Worm (Caenorhabditis elegans): ENCODE measurements around the gene VC5.2.

Gene VC5.2

ce11 chrV:7120168-7120567 is 34.4 kb downstream of the VC5.2 start, which contains the start of gene srx-34:
TSS of gene srx-34 (minus strand) at chrV:7120268.
- TF ChIP-seq blmp-1 (tag; optimal IDR thresholded peaks at IDR 0.05) (no peak), mls-2 (tag; optimal IDR thresholded peaks at IDR 0.05) (no peak), flh-1 (GFP tag; optimal IDR thresholded peaks at IDR 0.05) (no peak), snpc-4 (tag; optimal IDR thresholded peaks at IDR 0.05) (no peak), nhr-76 (tag; optimal IDR thresholded peaks at IDR 0.05) (no peak), unc-120 (tag; optimal IDR thresholded peaks at IDR 0.05; ENCODE audit: poor library complexity, severe bottlenecking) (no peak), ztf-11 (tag; optimal IDR thresholded peaks at IDR 0.05) (no peak)

- TF ChIP-seq mls-2 (tag; optimal IDR thresholded peaks at IDR 0.05), result no peak
- no peak for TF ChIP-seq hlh-1 (tag; optimal IDR thresholded peaks at IDR 0.05)
- no peak for TF ChIP-seq elt-1 (tag; optimal IDR thresholded peaks at IDR 0.05; ENCODE audit: borderline replicate concordance, insufficient read depth)
- TF ChIP-seq cnd-1 (tag; optimal IDR thresholded peaks at IDR 0.05), result no peak
- TF ChIP-seq lin-13 (tag; optimal IDR thresholded peaks at IDR 0.05), result no peak
- no peak for TF ChIP-seq nhr-12 (tag; optimal IDR thresholded peaks at IDR 0.05)
- no peak for TF ChIP-seq ceh-43 (GFP tag; optimal IDR thresholded peaks at IDR 0.05)
- no peak for TF ChIP-seq snpc-4 (tag; optimal IDR thresholded peaks at IDR 0.05)
- no peak for TF ChIP-seq ztf-11 (tag; optimal IDR thresholded peaks at IDR 0.05)
- no peak for TF ChIP-seq lsy-2 (tag; optimal IDR thresholded peaks at IDR 0.05)
- TF ChIP-seq pha-4 (tag; optimal IDR thresholded peaks at IDR 0.05), result no peak
- TF ChIP-seq unc-62 (GFP tag; optimal IDR thresholded peaks at IDR 0.05), result no peak
- no peak for TF ChIP-seq flh-1 (GFP tag; optimal IDR thresholded peaks at IDR 0.05)
- no peak for TF ChIP-seq tbx-8 (GFP tag; optimal IDR thresholded peaks at IDR 0.05)
Measured at ce11 chrV:7123188-7123708, 37.5 kb downstream of the VC5.2 start, which contains the start of gene lmd-5. TSS of gene lmd-5 (plus strand) at chrV:7123658.

DNA sequence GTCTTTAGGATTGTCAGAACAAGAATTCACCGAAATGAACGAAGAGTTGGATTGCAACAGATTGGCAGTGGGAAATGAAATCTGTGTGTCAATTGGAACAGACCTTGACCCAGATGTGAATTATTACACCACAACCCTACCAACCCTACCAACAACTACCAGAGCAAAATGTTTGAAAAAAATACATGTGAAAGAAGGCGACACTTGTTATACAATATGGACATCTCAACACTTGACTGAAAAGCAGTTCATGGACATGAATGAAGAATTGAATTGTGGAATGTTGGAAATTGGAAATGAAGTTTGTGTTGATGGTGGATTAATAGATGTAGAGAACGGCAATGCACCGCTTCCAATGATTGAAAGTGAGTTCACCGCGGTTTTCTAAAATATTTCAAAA is 38.2 kb downstream of the VC5.2 start:
- TF ChIP-seq ceh-43 (GFP tag; optimal IDR thresholded peaks at IDR 0.05) (no peak), mep-1 (tag; optimal IDR thresholded peaks at IDR 0.05) (no peak), lsy-2 (tag; optimal IDR thresholded peaks at IDR 0.05) (no peak), pha-4 (tag; optimal IDR thresholded peaks at IDR 0.05) (no peak), unc-39 (tag; optimal IDR thresholded peaks at IDR 0.05) (no peak), cnd-1 (tag; optimal IDR thresholded peaks at IDR 0.05) (no peak), sptf-1 (tag; optimal IDR thresholded peaks at IDR 0.05) (no peak), snpc-4 (tag; optimal IDR thresholded peaks at IDR 0.05) (no peak), ham-2 (GFP tag; optimal IDR thresholded peaks at IDR 0.05) (no peak), nhr-28 (tag; optimal IDR thresholded peaks at IDR 0.05) (no peak)

DNA sequence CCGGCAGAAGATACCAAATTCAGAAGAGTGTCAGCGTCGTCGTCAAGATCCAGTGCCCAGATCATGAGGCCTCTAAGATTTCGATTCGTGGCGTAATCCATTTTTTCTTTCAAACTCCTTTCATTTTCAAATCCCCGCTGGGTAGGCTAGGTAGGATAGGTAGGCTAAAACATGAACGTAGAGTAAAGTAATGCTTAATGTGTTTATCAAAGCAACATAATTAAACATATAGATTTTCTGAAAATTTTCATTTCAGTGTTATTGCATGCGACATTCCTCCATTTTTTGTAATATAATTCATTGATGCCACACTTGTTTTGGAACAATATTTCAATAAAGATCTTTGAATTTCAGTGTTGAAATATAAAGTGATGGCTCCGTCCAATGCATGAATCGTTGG is 43.7 kb downstream of the VC5.2 start, which contains the start of gene T01C4.8:
T01C4.8 (minus strand) TSS at position 101 of the 400 bp plus-strand sequence.
- TF ChIP-seq mep-1 (tag; optimal IDR thresholded peaks at IDR 0.05) (no peak), lin-32 (GFP tag; optimal IDR thresholded peaks at IDR 0.05) (no peak), nhr-28 (tag; optimal IDR thresholded peaks at IDR 0.05) (no peak), unc-120 (tag; optimal IDR thresholded peaks at IDR 0.05; ENCODE audit: poor library complexity, severe bottlenecking) (no peak), nhr-237 (tag; optimal IDR thresholded peaks at IDR 0.05) (no peak), sptf-1 (tag; optimal IDR thresholded peaks at IDR 0.05) (no peak), M03D4.4 (tag; optimal IDR thresholded peaks at IDR 0.05) (no peak), nhr-12 (tag; optimal IDR thresholded peaks at IDR 0.05) (no peak), unc-62 (GFP tag; optimal IDR thresholded peaks at IDR 0.05) (no peak), drap-1 (GFP tag; optimal IDR thresholded peaks at IDR 0.05) (no peak), elt-3 (tag; optimal IDR thresholded peaks at IDR 0.05) (no peak), ceh-39 (tag; optimal IDR thresholded peaks at IDR 0.05) (no peak), sem-2 (GFP tag; optimal IDR thresholded peaks at IDR 0.05) (no peak), mls-2 (tag; optimal IDR thresholded peaks at IDR 0.05) (no peak), snpc-4 (tag; optimal IDR thresholded peaks at IDR 0.05) (no peak), pha-4 (tag; optimal IDR thresholded peaks at IDR 0.05) (no peak), ceh-83 (GFP tag; optimal IDR thresholded peaks at IDR 0.05) (no peak), mab-5 (tag; optimal IDR thresholded peaks at IDR 0.05) (no peak), nhr-76 (tag; optimal IDR thresholded peaks at IDR 0.05) (no peak)

ce11 chrV:7130974-7131373 is 45.2 kb downstream of the VC5.2 start, which contains the start of gene srx-36:
TSS of gene srx-36 (minus strand) at chrV:7131074.
- no peak for TF ChIP-seq elt-3 (tag; optimal IDR thresholded peaks at IDR 0.05)
- TF ChIP-seq nhr-76 (tag; optimal IDR thresholded peaks at IDR 0.05), result no peak
- TF ChIP-seq nhr-237 (tag; optimal IDR thresholded peaks at IDR 0.05), result no peak
- no peak for TF ChIP-seq lin-13 (tag; optimal IDR thresholded peaks at IDR 0.05)
- TF ChIP-seq unc-62 (GFP tag; optimal IDR thresholded peaks at IDR 0.05), result no peak
- no peak for TF ChIP-seq tbx-8 (GFP tag; optimal IDR thresholded peaks at IDR 0.05)
- TF ChIP-seq unc-120 (tag; optimal IDR thresholded peaks at IDR 0.05; ENCODE audit: poor library complexity, severe bottlenecking), result no peak
- no peak for TF ChIP-seq lsy-2 (tag; optimal IDR thresholded peaks at IDR 0.05)
- TF ChIP-seq mab-5 (tag; optimal IDR thresholded peaks at IDR 0.05), result no peak
- no peak for TF ChIP-seq zip-8 (tag; optimal IDR thresholded peaks at IDR 0.05)
- no peak for TF ChIP-seq nhr-12 (tag; optimal IDR thresholded peaks at IDR 0.05)
- TF ChIP-seq hlh-1 (tag; optimal IDR thresholded peaks at IDR 0.05), result no peak
- no peak for TF ChIP-seq nhr-2 (tag; optimal IDR thresholded peaks at IDR 0.05)
- TF ChIP-seq bed-3 (GFP tag; optimal IDR thresholded peaks at IDR 0.05), result no peak
